Fruit fly (Drosophila melanogaster) whole organism, larva: Measurements from ENCODE around the gene Usp10.

ENCODE experiments used
- noc ChIP-seq: fragments of 200-800 bp; sonication (Bioruptor generic); optimal IDR thresholded peaks from 3 replicates; lab custom pipeline; 2019; ENCODE audit warnings: missing biosample characterization, mild to moderate bottlenecking, missing genetic modification characterization, moderate library complexity

The Usp10 gene

dm6 chr3L:871713-872112, at the start of gene Usp10:
Gene Usp10, plus strand, starts transcription at chr3L:871899.
- no peak for TF ChIP-seq noc (tag; lab: Kevin White, UChicago)

dm6 chr3L:821951-822350, 49.7 kb upstream of the Usp10 start:
- no peak for TF ChIP-seq noc (tag; lab: Kevin White, UChicago)

DNA sequence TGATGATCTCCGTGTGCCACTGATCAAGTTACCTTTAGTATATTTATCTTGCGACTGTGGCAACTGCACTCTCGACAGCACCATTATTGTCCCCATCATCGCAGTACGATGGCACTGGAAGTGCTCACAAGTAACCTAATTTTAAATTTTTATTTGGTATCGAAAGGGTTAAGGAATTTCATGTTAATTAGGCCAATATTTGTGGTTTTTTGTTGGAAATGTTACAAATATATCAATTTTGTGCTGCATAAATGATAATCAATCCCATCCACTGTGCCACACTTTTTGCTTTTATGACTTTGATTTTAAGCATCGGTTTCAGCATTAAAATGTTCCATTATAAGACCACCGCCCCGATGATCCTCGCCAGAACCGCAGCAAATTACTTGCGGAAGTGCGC, 49.1 kb upstream of the Usp10 start:
- TF ChIP-seq noc (tag; lab: Kevin White, UChicago): no peak

DNA sequence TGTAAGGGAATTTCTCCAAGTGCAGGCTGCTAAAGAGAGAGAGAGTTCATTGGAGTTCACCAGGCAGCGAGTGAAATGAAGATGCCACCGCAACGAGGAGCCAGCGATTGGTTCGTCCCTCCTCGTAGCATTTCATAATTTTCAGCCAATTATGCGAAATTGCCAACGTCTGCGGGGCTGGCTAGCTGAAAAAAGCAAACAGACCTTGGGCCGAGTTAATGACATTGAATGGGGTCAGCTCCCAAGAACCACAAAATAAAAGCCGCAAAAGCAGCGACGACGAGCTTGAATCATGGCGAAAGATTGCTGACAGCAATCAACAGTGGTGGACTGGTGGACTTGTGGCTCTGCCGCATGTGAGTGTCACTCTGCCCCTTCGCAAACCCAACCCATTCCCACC, 48.1 kb upstream of the Usp10 start:
- TF ChIP-seq noc (tag; lab: Kevin White, UChicago): no peak

- TF ChIP-seq noc (tag; lab: Kevin White, UChicago): no peak
These were observed 47.3 kb upstream of the Usp10 start for dm6 chr3L:824444-824843.

- peak; percentile 24 for TF ChIP-seq noc (tag; lab: Kevin White, UChicago)
These were observed 38.5 kb upstream of the Usp10 start, which contains the start of gene Sf3b3 for dm6 chr3L:832897-833857. Gene Sf3b3, minus strand, starts transcription at chr3L:833385.

DNA sequence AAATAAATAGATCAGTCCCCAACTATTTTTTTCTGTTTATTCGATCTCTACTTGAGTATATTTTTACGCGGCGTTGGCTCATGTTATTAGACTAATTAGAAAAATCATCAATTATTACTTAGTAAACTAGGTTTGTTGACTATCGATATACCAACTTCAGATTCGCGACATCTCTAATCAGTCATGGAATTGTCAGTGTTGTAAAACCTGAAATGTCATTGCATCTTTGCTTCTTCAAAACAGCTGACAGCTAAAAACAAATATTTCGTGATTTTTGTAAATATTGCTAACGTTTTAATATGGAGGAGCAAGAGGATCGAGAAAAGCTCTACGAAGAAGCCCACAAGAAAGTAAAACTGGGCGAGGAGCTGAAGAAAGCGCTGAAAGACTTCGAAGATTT, 37.8 kb upstream of the Usp10 start, which contains the start of gene CG42553:
Gene CG42553 (plus strand): TSS at position 216 of the 400 bp plus-strand sequence.
- TF ChIP-seq noc (tag; lab: Kevin White, UChicago): no peak

dm6 chr3L:835455-836034, 36.2 kb upstream of the Usp10 start, which contains the start of gene CG42554:
Gene CG42554, plus strand, starts transcription at chr3L:835683.
- TF ChIP-seq noc (tag; lab: Kevin White, UChicago): no peak

DNA sequence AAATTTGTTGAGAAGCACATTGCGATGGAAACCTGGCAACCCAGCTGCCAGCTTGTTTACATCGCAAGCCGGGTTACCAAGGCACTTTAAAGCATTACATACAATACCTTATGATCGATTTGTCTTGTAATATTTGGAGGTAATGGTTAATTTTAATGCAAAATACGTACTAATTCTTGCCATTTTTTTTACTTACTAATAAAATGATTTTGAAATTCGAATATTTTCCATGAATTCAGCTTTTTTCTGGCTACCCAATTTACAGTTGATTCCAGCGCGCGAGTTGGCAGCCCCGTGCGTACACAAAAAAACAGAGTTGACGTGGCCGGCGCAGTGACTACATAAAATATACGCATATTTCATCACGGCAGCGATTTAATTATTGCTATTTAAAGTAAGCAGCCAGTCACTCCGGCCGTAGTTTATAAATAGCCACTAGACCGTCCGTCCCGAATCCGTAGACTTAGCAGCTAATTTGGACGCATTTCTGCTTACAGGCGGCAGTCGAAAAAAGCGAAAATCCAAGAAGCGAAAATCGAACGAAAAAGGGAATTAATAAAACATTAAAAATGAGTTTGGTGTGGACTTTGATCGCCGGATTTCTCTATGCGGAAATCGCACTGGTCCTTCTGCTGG, 34.0 kb upstream of the Usp10 start, which contains the start of the genes CG13901 and CG13887:
Gene CG13901 (minus strand): TSS at position 270 of the 636 bp plus-strand sequence.
Gene CG13887 (plus strand): TSS at position 310 of the 636 bp plus-strand sequence.
- TF ChIP-seq noc (tag; lab: Kevin White, UChicago): peak; percentile 94

DNA sequence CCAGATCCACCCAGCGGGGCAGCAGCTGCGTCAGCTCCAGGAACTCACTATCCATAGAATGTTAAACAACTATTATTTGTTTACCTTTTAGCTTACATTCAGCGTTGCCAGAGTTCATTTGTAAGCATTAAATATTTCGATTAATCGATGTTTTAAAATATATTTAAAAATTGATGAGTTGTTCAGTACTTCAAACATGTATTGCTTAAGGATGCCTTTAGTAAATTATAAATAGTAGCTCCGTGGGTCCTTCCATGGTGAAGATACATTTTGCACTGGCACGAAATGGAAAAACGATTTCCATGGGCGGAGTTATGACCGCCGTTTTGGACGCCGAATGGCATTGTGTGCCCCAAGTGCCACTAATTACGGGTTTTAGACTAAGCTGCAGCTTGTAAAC, 30.4 kb upstream of the Usp10 start, which contains the start of the genes JMJD5 and Gr61a:
Gene JMJD5 (minus strand): TSS at position 101 of the 400 bp plus-strand sequence.
Gene Gr61a (plus strand): TSS at position 192 of the 400 bp plus-strand sequence.
- TF ChIP-seq noc (tag; lab: Kevin White, UChicago): no peak

DNA sequence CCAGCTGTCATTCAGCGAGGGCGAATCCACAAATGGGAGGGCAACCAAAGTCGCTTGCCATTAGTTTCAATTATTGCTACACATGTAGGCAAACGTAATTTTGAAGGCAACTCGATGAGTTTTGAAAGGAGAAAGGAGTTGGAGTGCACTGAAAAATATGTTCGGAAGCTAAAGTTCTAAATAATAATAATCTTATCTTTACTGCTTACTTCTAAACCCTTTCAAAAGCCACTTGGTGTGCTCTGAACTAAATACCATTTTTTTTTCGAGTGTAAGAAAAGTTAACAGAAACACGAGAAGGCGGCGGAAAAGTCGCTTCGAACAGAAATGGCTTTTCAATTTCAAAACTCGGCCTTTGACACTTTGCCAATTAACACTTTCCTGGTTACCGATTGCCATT, 28.1 kb upstream of the Usp10 start, which contains the start of gene Cep290:
Gene Cep290 (plus strand): TSS at position 301 of the 400 bp plus-strand sequence.
- no peak for TF ChIP-seq noc (tag; lab: Kevin White, UChicago)

dm6 chr3L:851061-851460, 20.6 kb upstream of the Usp10 start, which contains the start of gene Dci:
Gene Dci, plus strand, starts transcription at chr3L:851346.
- peak; percentile 41 for TF ChIP-seq noc (tag; lab: Kevin White, UChicago)

DNA sequence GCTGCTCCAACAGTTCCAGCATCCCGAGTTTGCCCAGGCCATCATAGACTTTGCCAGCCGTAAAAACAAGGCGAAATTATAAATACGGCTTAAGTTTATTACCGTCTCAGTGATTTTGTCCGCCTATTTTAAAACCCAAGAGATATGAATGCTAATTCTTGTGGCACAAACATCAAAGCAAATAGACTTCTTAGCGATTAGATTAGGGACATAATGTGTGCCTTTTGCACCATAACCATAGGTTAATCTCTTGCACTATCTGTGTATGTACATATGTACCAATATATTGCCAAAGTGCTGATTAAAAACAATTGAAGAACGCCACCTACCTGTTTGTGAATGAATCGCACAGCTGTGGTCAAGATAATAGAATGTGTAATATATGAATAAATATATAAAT, 19.4 kb upstream of the Usp10 start:
- TF ChIP-seq noc (tag; lab: Kevin White, UChicago): peak; percentile 66

DNA sequence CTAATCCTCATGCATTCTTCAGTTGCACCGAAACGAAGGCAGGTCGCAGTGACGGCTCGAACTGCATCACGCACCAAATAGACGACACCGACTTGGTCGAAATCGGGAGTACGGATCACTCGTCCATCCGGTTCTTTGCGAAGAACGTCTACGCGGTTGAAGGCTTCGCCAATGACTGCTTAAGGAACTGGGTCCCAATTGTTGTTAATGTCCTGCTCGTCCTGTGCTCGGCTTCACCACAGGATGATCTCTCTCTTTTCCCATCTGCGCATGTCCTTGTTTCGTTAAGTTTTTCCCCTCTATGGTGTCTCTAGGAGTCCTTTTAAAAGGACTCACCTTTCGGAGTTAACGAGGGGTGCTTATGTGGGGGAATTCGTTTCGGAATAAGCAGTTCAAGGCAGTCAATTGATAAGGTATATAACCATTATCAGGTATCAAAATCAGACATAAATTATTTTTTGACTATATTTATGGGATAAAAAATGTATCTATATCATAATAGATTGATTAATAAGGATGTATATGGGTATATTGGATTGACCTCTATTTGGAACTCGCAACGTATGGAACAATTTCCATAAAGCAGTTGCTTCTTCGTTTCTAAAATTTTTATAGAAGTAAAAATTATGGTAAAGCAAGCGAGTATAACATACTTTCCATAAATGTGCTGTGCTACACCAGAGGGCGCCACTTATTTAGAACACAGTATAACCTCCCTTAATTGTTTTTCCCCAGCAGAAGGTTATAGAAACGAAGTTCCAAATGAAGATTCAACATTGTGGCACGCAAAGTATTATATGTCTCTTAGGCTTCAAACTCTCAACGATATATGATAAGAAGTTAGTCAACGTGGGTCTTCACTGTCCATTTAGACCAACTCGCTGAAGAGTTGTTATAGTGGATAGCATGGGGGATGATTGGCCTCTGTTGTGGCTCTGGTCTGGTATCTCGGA, 14.4 kb upstream of the Usp10 start, which contains the start of gene dpr20:
Gene dpr20 (minus strand): TSS at position 186 of the 953 bp plus-strand sequence.
- TF ChIP-seq noc (tag; lab: Kevin White, UChicago): peak; percentile 14
